Fruit fly (Drosophila melanogaster) whole organism, prepupa: ENCODE data around the gene Orct2.
A peak's percentile ranks its signal among the peaks of the same experiment; 100 is the strongest.

Experiments
- Blimp-1 ChIP-seq: fragments of 200-800 bp; sonication (Bioruptor generic); optimal IDR thresholded peaks from 3 replicates; lab custom pipeline; 2017; ENCODE audit warnings: missing biosample characterization, missing genetic modification characterization, mild to moderate bottlenecking, moderate library complexity, missing genetic modification reagents
- CG10631 ChIP-seq: fragments of 200-800 bp; sonication (Bioruptor generic); optimal IDR thresholded peaks from 2 replicates; lab custom pipeline; 2016; ENCODE audit warnings: missing biosample characterization, missing genetic modification characterization
- CG10669 ChIP-seq: fragments of 200-800 bp; sonication (Bioruptor generic); optimal IDR thresholded peaks from 3 replicates; lab custom pipeline; 2018; ENCODE audit warnings: missing biosample characterization, mild to moderate bottlenecking, missing genetic modification characterization, moderate library complexity
- CG11294 ChIP-seq: fragments of 200-800 bp; sonication (Bioruptor generic); IDR thresholded peaks from 2 replicates; pipeline ENCODE4 v1.3.6; 2022; ENCODE audit warnings: missing biosample characterization, missing genetic modification characterization
- CG11762 ChIP-seq: fragments of 200-800 bp; sonication (Bioruptor generic); optimal IDR thresholded peaks from 3 replicates; lab custom pipeline; 2016; ENCODE audit warnings: missing biosample characterization, missing genetic modification characterization; ENCODE audit not compliant: insufficient read depth
- CG15336 ChIP-seq: fragments of 200-800 bp; sonication (Bioruptor generic); IDR thresholded peaks from 2 replicates; pipeline ENCODE4 v1.3.6; 2022; ENCODE audit warnings: missing biosample characterization, missing genetic modification characterization
- CG16779 ChIP-seq: fragments of 200-800 bp; sonication (Bioruptor generic); optimal IDR thresholded peaks from 3 replicates; lab custom pipeline; 2017; ENCODE audit warnings: missing biosample characterization, mild to moderate bottlenecking, missing genetic modification characterization
- CG3032 ChIP-seq: fragments of 200-800 bp; optimal IDR thresholded peaks from 2 replicates; lab custom pipeline; 2019; ENCODE audit warnings: missing biosample characterization, mild to moderate bottlenecking, missing genetic modification characterization, moderate library complexity
- CG32006 ChIP-seq: fragments of 200-800 bp; sonication (Bioruptor generic); optimal IDR thresholded peaks from 3 replicates; lab custom pipeline; 2017; ENCODE audit warnings: missing biosample characterization, mild to moderate bottlenecking, missing genetic modification characterization
- CG3919 ChIP-seq: fragments of 200-800 bp; sonication (Bioruptor generic); optimal IDR thresholded peaks from 3 replicates; lab custom pipeline; 2016; ENCODE audit warnings: missing biosample characterization, missing genetic modification characterization
- CG4318 ChIP-seq: fragments of 200-800 bp; sonication (Bioruptor generic); optimal IDR thresholded peaks from 3 replicates; lab custom pipeline; 2017; ENCODE audit warnings: missing biosample characterization, mild to moderate bottlenecking, missing genetic modification characterization
- CG6163 ChIP-seq: fragments of 200-800 bp; sonication (Bioruptor generic); IDR thresholded peaks from 3 replicates; pipeline ENCODE4 v1.3.6; 2022; ENCODE audit warnings: missing biosample characterization, missing genetic modification characterization
- CG6792 ChIP-seq: fragments of 200-800 bp; sonication (Bioruptor generic); optimal IDR thresholded peaks from 3 replicates; lab custom pipeline; 2016; ENCODE audit warnings: missing biosample characterization, missing genetic modification characterization
- CG7368 ChIP-seq: fragments of 200-800 bp; sonication (Bioruptor generic); optimal IDR thresholded peaks from 3 replicates; lab custom pipeline; 2016; ENCODE audit warnings: missing biosample characterization, missing genetic modification characterization
- CG8119 ChIP-seq: fragments of 200-800 bp; sonication (Bioruptor generic); IDR thresholded peaks from 3 replicates; pipeline ENCODE4 v1.3.6; 2022; ENCODE audit warnings: missing biosample characterization, missing genetic modification characterization
- CG8319 ChIP-seq: fragments of 200-800 bp; sonication (Bioruptor generic); optimal IDR thresholded peaks from 3 replicates; lab custom pipeline; 2016; ENCODE audit warnings: missing biosample characterization, missing genetic modification characterization
- CG8632 ChIP-seq: fragments of 200-800 bp; sonication (Bioruptor generic); optimal IDR thresholded peaks from 3 replicates; lab custom pipeline; 2016; ENCODE audit warnings: missing biosample characterization, missing genetic modification characterization
- Eip75B ChIP-seq: fragments of 200-800 bp; sonication (Bioruptor generic); optimal IDR thresholded peaks from 3 replicates; lab custom pipeline; 2016; ENCODE audit warnings: missing biosample characterization, missing genetic modification characterization
- Eip93F ChIP-seq: fragments of 200-800 bp; sonication (Bioruptor generic); optimal IDR thresholded peaks from 2 replicates; lab custom pipeline; 2016; ENCODE audit warnings: missing biosample characterization, mild to moderate bottlenecking, missing genetic modification characterization
- Ets96B ChIP-seq: fragments of 200-800 bp; optimal IDR thresholded peaks from 2 replicates; lab custom pipeline; 2019; ENCODE audit warnings: missing biosample characterization, mild to moderate bottlenecking, missing genetic modification characterization, moderate library complexity
- Hr39 ChIP-seq: fragments of 200-800 bp; sonication (Bioruptor generic); optimal IDR thresholded peaks from 2 replicates; lab custom pipeline; 2016; ENCODE audit warnings: missing biosample characterization, missing genetic modification characterization
- Hr4 ChIP-seq: fragments of 200-800 bp; sonication (Bioruptor generic); optimal IDR thresholded peaks from 3 replicates; lab custom pipeline; 2016; ENCODE audit warnings: missing biosample characterization, missing genetic modification characterization
- Met ChIP-seq: fragments of 200-800 bp; sonication (Bioruptor generic); optimal IDR thresholded peaks from 3 replicates; lab custom pipeline; 2016; ENCODE audit warnings: missing biosample characterization, missing genetic modification characterization
- OdsH ChIP-seq: fragments of 200-800 bp; sonication (Bioruptor generic); optimal IDR thresholded peaks from 3 replicates; lab custom pipeline; 2016; ENCODE audit warnings: missing biosample characterization, missing genetic modification characterization
- Smox ChIP-seq: fragments of 200-800 bp; sonication (Bioruptor generic); optimal IDR thresholded peaks from 3 replicates; lab custom pipeline; 2016; ENCODE audit warnings: missing biosample characterization, missing genetic modification characterization
- Sox102F ChIP-seq: fragments of 200-800 bp; sonication (Bioruptor generic); optimal IDR thresholded peaks from 2 replicates; lab custom pipeline; 2016; ENCODE audit warnings: missing biosample characterization, mild to moderate bottlenecking, missing genetic modification characterization
- Sox14 ChIP-seq: fragments of 200-800 bp; sonication (Bioruptor generic); optimal IDR thresholded peaks from 3 replicates; lab custom pipeline; 2016; ENCODE audit warnings: missing biosample characterization, missing genetic modification characterization
- Sox15 ChIP-seq: fragments of 200-800 bp; sonication (Bioruptor generic); optimal IDR thresholded peaks from 3 replicates; lab custom pipeline; 2016; ENCODE audit warnings: missing biosample characterization, missing genetic modification characterization
- dac ChIP-seq: fragments of 200-800 bp; sonication (Bioruptor generic); optimal IDR thresholded peaks from 2 replicates; lab custom pipeline; 2017; ENCODE audit warnings: missing biosample characterization, mild to moderate bottlenecking, missing genetic modification characterization
- dsx ChIP-seq: fragments of 200-800 bp; optimal IDR thresholded peaks from 3 replicates; lab custom pipeline; 2019; ENCODE audit warnings: missing biosample characterization, mild to moderate bottlenecking, missing genetic modification characterization, moderate library complexity; ENCODE audit not compliant: poor library complexity, severe bottlenecking
- esn ChIP-seq: fragments of 200-800 bp; sonication (Bioruptor generic); optimal IDR thresholded peaks from 2 replicates; lab custom pipeline; 2016; ENCODE audit warnings: missing biosample characterization, mild to moderate bottlenecking, missing genetic modification characterization, moderate library complexity
- fd59A ChIP-seq: fragments of 200-800 bp; sonication (Bioruptor generic); optimal IDR thresholded peaks from 2 replicates; lab custom pipeline; 2017; ENCODE audit warnings: missing biosample characterization, mild to moderate bottlenecking, missing genetic modification characterization, missing genetic modification reagents
- fd85E ChIP-seq: fragments of 200-800 bp; sonication (Bioruptor generic); optimal IDR thresholded peaks from 3 replicates; lab custom pipeline; 2016; ENCODE audit warnings: missing biosample characterization, missing genetic modification characterization
- fkh ChIP-seq: fragments of 200-800 bp; sonication (Bioruptor generic); optimal IDR thresholded peaks from 3 replicates; lab custom pipeline; 2017; ENCODE audit warnings: missing biosample characterization, mild to moderate bottlenecking, missing genetic modification characterization, moderate library complexity
- lz ChIP-seq: fragments of 200-800 bp; sonication (Bioruptor generic); optimal IDR thresholded peaks from 3 replicates; lab custom pipeline; 2016; ENCODE audit warnings: missing biosample characterization, missing genetic modification characterization
- pdm3 ChIP-seq: fragments of 200-800 bp; sonication (Bioruptor generic); optimal IDR thresholded peaks from 3 replicates; lab custom pipeline; 2016; ENCODE audit warnings: missing biosample characterization, missing genetic modification characterization
- salr ChIP-seq, 2 experiments: fragments of 200-800 bp; sonication (Bioruptor generic); optimal IDR thresholded peaks; 3 replicates each; lab custom pipeline; 2016 to 2018; ENCODE audit warnings: missing biosample characterization in 2 of 2, missing genetic modification characterization in 2 of 2, mild to moderate bottlenecking in 1 of 2
- spab ChIP-seq: fragments of 200-800 bp; sonication (Bioruptor generic); optimal IDR thresholded peaks from 2 replicates; lab custom pipeline; 2017; ENCODE audit warnings: missing biosample characterization, mild to moderate bottlenecking, missing genetic modification characterization, missing genetic modification reagents
- ss ChIP-seq, 2 experiments: fragments of 200-800 bp; sonication (Bioruptor generic); optimal IDR thresholded peaks; 2 replicates in 1 of 2; 3 replicates in 1 of 2; lab custom pipeline; 2017 to 2018; ENCODE audit warnings: mild to moderate bottlenecking in 2 of 2, missing biosample characterization in 2 of 2, missing genetic modification characterization in 2 of 2, moderate library complexity in 1 of 2
- svp ChIP-seq: fragments of 200-800 bp; sonication (Bioruptor generic); peaks from one replicate; lab custom pipeline; 2016; ENCODE audit warnings: missing biosample characterization, missing genetic modification characterization
- topi ChIP-seq: fragments of 200-800 bp; sonication (Bioruptor generic); optimal IDR thresholded peaks from 3 replicates; lab custom pipeline; 2016; ENCODE audit warnings: missing biosample characterization, missing genetic modification characterization
- vri ChIP-seq: fragments of 200-800 bp; sonication (Bioruptor generic); optimal IDR thresholded peaks from 3 replicates; lab custom pipeline; 2016; ENCODE audit warnings: missing biosample characterization, mild to moderate bottlenecking, missing genetic modification characterization

The Orct2 gene

DNA sequence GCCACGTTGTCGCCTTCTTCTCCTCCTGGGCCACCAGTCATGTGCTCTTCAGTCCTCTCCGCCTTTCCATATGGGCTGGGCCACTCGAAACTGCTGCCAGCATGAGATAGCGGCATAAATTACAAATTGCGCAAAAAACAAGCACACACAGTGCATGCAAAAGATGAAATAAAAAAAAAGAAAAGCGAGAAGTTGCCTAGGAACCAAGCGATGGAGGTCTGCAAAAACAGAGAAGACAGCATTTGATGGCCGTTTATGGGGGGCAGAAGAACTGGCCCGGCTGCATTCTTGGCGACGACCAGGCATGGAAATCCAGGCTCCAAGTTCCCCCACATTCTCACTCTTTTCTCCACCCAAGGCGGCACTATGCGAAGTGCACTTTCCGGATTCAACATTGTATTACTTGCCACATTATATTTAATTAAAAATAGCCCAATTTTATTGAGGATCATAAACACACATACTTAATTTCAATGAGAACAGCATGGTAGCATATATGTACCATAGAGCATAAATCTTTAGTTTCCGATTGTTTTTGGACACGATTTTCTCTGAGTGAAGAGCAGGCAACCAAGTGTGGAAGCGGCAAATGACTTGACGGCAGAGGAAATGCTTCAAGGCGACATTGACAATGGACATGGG lies 11.3 kb upstream of the Orct2 start (continued):
- peak; percentile 21 for TF ChIP-seq CG16779 (tag; lab: Kevin White, UChicago)
- no peak for TF ChIP-seq Met
- peak; percentile 32 for TF ChIP-seq svp (GFP tag; lab: Kevin White, UChicago)
- no peak for TF ChIP-seq topi (GFP tag; lab: Kevin White, UChicago)
- no peak for TF ChIP-seq fkh (GFP tag; lab: Kevin White, UChicago)
- no peak for TF ChIP-seq Hr39 (GFP tag; lab: Kevin White, UChicago)
- TF ChIP-seq fd59A (GFP tag; lab: Kevin White, UChicago): peak; percentile 32
- peak; percentile 73 for TF ChIP-seq Sox14 (GFP tag; lab: Kevin White, UChicago)
- no peak for TF ChIP-seq Blimp-1 (GFP tag; lab: Kevin White, UChicago)
- no peak for TF ChIP-seq esn (GFP tag; lab: Kevin White, UChicago)
- peak; percentile 73 for TF ChIP-seq CG32006 (GFP tag; lab: Kevin White, UChicago)
- no peak for TF ChIP-seq CG8632
- TF ChIP-seq CG15336 (GFP tag; lab: Robert Waterston, UW): peak; percentile 55
- TF ChIP-seq Eip93F (GFP tag; lab: Kevin White, UChicago): no peak
- TF ChIP-seq Ets96B (tag; lab: Kevin White, UChicago): peak; percentile 66
- TF ChIP-seq CG11294: 0 out of 2 replicates have a peak, but pooled peaks have one; percentile 21
- no peak for TF ChIP-seq Sox15 (GFP tag; lab: Kevin White, UChicago)
- TF ChIP-seq CG8119 (GFP tag; lab: Robert Waterston, UW): peak; percentile 48; the same call in 2 of the 3 replicates
- TF ChIP-seq CG6163: peak; percentile 54; the same call in 2 of the 3 replicates
- TF ChIP-seq Smox (GFP tag; lab: Kevin White, UChicago): no peak
- TF ChIP-seq CG6792: no peak
- peak; percentile 87 for TF ChIP-seq dsx (GFP tag; lab: Kevin White, UChicago)
- no peak for TF ChIP-seq fd85E (GFP tag; lab: Kevin White, UChicago)
- TF ChIP-seq Eip75B (GFP tag; lab: Kevin White, UChicago): peak; percentile 62
- no peak for TF ChIP-seq dac (GFP tag; lab: Kevin White, UChicago)
- TF ChIP-seq CG3919: peak; percentile 67
- TF ChIP-seq vri (GFP tag; lab: Kevin White, UChicago): no peak
- TF ChIP-seq spab (GFP tag; lab: Kevin White, UChicago): peak; percentile 32
- no peak for TF ChIP-seq lz (GFP tag; lab: Kevin White, UChicago)
- peak; percentile 51 for TF ChIP-seq pdm3 (GFP tag; lab: Kevin White, UChicago)

DNA sequence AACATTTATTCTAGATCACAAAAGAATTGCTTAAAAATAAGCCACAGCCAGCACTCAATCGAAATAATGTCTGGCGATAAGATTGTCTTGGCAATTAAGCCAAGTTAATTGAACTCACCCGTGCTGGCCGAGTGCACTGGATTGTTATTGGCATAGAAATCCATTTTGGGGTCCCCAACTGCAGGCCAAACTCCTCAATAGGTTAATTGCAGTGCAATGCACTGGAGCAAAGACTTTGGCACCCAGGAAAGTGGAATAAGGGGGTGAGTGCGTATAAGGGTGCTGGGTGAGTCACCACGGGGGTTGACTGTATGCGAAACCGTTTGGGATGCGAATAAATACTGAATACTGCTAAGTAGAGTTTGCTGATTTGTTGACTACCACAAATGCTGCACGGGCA lies 9.9 kb upstream of the Orct2 start:
- TF ChIP-seq CG8319 (GFP tag; lab: Kevin White, UChicago) (no peak), CG3032 (no peak), Eip93F (GFP tag; lab: Kevin White, UChicago) (peak; percentile 33), CG11762 (no peak), topi (GFP tag; lab: Kevin White, UChicago) (no peak), CG3919 (no peak), dsx (GFP tag; lab: Kevin White, UChicago) (no peak), CG6163 (no peak), vri (GFP tag; lab: Kevin White, UChicago) (peak; percentile 48), esn (GFP tag; lab: Kevin White, UChicago) (no peak), dac (GFP tag; lab: Kevin White, UChicago) (no peak), fd85E (GFP tag; lab: Kevin White, UChicago) (no peak)

- peak; percentile 20 for TF ChIP-seq OdsH (GFP tag; lab: Kevin White, UChicago)
- no peak for TF ChIP-seq Smox (GFP tag; lab: Kevin White, UChicago)
- peak in 1 of 2 experiments; percentile 13 for TF ChIP-seq salr (GFP tag; optimal IDR thresholded peaks at IDR 0.05; lab: Kevin White, UChicago)
- TF ChIP-seq dsx (GFP tag; lab: Kevin White, UChicago): no peak
- peak; percentile 20 for TF ChIP-seq lz (GFP tag; lab: Kevin White, UChicago)
- no peak for TF ChIP-seq CG3032
- TF ChIP-seq CG4318: no peak
- TF ChIP-seq CG3919: no peak
- no peak for TF ChIP-seq spab (GFP tag; lab: Kevin White, UChicago)
- TF ChIP-seq CG16779 (tag; lab: Kevin White, UChicago): no peak
- no peak for TF ChIP-seq CG7368 (GFP tag; lab: Kevin White, UChicago)
- TF ChIP-seq ss (GFP tag; optimal IDR thresholded peaks at IDR 0.05; lab: Kevin White, UChicago): no peak
- no peak for TF ChIP-seq vri (GFP tag; lab: Kevin White, UChicago)
- TF ChIP-seq Sox15 (GFP tag; lab: Kevin White, UChicago): no peak
- peak; percentile 61 for TF ChIP-seq Hr4
- TF ChIP-seq Blimp-1 (GFP tag; lab: Kevin White, UChicago): no peak
- TF ChIP-seq CG10631 (GFP tag; lab: Kevin White, UChicago): peak; percentile 27
- peak; percentile 34 for TF ChIP-seq CG10669 (GFP tag; lab: Kevin White, UChicago)
- no peak for TF ChIP-seq Sox102F
- peak; percentile 7 for TF ChIP-seq Hr39 (GFP tag; lab: Kevin White, UChicago)
- peak; percentile 36 for TF ChIP-seq Met
Measured at dm6 chr3R:24263588-24264413, 9.0 kb upstream of the Orct2 start.
